Worm (Caenorhabditis elegans) whole organism, late embryonic: ENCODE measurements around the gene W07G4.1.

Source experiments
- C08G9.2 ChIP-seq: sonication (generic microtip); optimal IDR thresholded peaks from 2 replicates; lab custom pipeline; 2016; ENCODE audit warnings: mild to moderate bottlenecking, missing genetic modification characterization, moderate library complexity, missing compliant biosample characterization
- C38D4.7 ChIP-seq: fragments of 200-800 bp; sonication (Bioruptor generic); optimal IDR thresholded peaks from 2 replicates; lab custom pipeline; 2018; ENCODE audit warnings: mild to moderate bottlenecking, missing genetic modification characterization, moderate library complexity, missing compliant biosample characterization
- K09A11.1 ChIP-seq: sonication (generic microtip); optimal IDR thresholded peaks from 2 replicates; lab custom pipeline; 2017; ENCODE audit warnings: antibody characterized with exemption, mild to moderate bottlenecking, missing genetic modification characterization, missing compliant biosample characterization; ENCODE audit not compliant: insufficient read depth
- T23F11.4 ChIP-seq: fragments of 200-800 bp; sonication (Bioruptor generic); optimal IDR thresholded peaks from 2 replicates; lab custom pipeline; 2018; ENCODE audit warnings: mild to moderate bottlenecking, missing genetic modification characterization, missing compliant biosample characterization
- Y22D7AL.16 ChIP-seq: sonication (generic microtip); optimal IDR thresholded peaks from 2 replicates; lab custom pipeline; 2016; ENCODE audit warnings: missing genetic modification characterization, missing compliant biosample characterization
- ama-1 ChIP-seq: fragments of 150-350 bp; optimal IDR thresholded peaks from 2 replicates; lab custom pipeline; 2014
- ceh-14 ChIP-seq: sonication (generic microtip); optimal IDR thresholded peaks from 2 replicates; lab custom pipeline; 2016; ENCODE audit warnings: missing genotype, missing genetic modification characterization, missing compliant biosample characterization
- ceh-19 ChIP-seq: fragments of 200-800 bp; sonication (Bioruptor generic); optimal IDR thresholded peaks from 2 replicates; lab custom pipeline; 2018; ENCODE audit warnings: mild to moderate bottlenecking, missing genetic modification characterization, missing compliant biosample characterization
- ceh-2 ChIP-seq: sonication (generic microtip); optimal IDR thresholded peaks from 2 replicates; lab custom pipeline; 2016; ENCODE audit warnings: missing genotype, missing genetic modification characterization, missing compliant biosample characterization
- ceh-22 ChIP-seq: sonication (generic microtip); optimal IDR thresholded peaks from 2 replicates; lab custom pipeline; 2017; ENCODE audit warnings: missing biosample characterization, missing genetic modification characterization
- ceh-31 ChIP-seq: sonication (generic microtip); optimal IDR thresholded peaks from 2 replicates; lab custom pipeline; 2016; ENCODE audit warnings: missing genetic modification characterization, missing compliant biosample characterization
- ceh-45 ChIP-seq: fragments of 200-800 bp; sonication (Bioruptor generic); IDR thresholded peaks from 2 replicates; pipeline ENCODE4 v1.3.6; 2022; ENCODE audit warnings: missing genetic modification reagents, missing genetic modification characterization, missing compliant biosample characterization
- ceh-48 ChIP-seq: sonication (generic microtip); optimal IDR thresholded peaks from 2 replicates; lab custom pipeline; 2016; ENCODE audit warnings: missing genetic modification characterization, inconsistent platforms, missing compliant biosample characterization
- ceh-6 ChIP-seq: fragments of 200-800 bp; sonication (Bioruptor generic); optimal IDR thresholded peaks from 2 replicates; lab custom pipeline; 2018; ENCODE audit warnings: mild to moderate bottlenecking, missing genetic modification characterization, missing compliant biosample characterization
- ceh-9 ChIP-seq: sonication (generic microtip); optimal IDR thresholded peaks from 2 replicates; lab custom pipeline; 2016; ENCODE audit warnings: mild to moderate bottlenecking, missing genetic modification characterization, inconsistent platforms, missing compliant biosample characterization
- elt-2 ChIP-seq: sonication (generic microtip); optimal IDR thresholded peaks from 2 replicates; lab custom pipeline; 2016; ENCODE audit warnings: missing genetic modification reagents, missing genetic modification characterization, missing compliant biosample characterization
- fax-1 ChIP-seq: sonication (generic microtip); optimal IDR thresholded peaks from 2 replicates; lab custom pipeline; 2016; ENCODE audit warnings: missing genotype, missing genetic modification characterization, missing compliant biosample characterization
- fkh-6 ChIP-seq: sonication (generic microtip); optimal IDR thresholded peaks from 2 replicates; lab custom pipeline; 2016; ENCODE audit warnings: missing genetic modification characterization, missing compliant biosample characterization
- hlh-13 ChIP-seq: fragments of 200-800 bp; sonication (Bioruptor generic); optimal IDR thresholded peaks from 2 replicates; lab custom pipeline; 2018; ENCODE audit warnings: mild to moderate bottlenecking, missing genetic modification characterization, missing compliant biosample characterization
- hlh-15 ChIP-seq: sonication (generic microtip); optimal IDR thresholded peaks from 2 replicates; lab custom pipeline; 2016; ENCODE audit warnings: missing genetic modification characterization, missing compliant biosample characterization
- lin-11 ChIP-seq: fragments of 200-800 bp; sonication (Bioruptor generic); optimal IDR thresholded peaks from 2 replicates; lab custom pipeline; 2018; ENCODE audit warnings: mild to moderate bottlenecking, missing genetic modification characterization, missing compliant biosample characterization
- madf-2 ChIP-seq: sonication (generic microtip); optimal IDR thresholded peaks from 2 replicates; lab custom pipeline; 2017; ENCODE audit warnings: missing genetic modification characterization, missing compliant biosample characterization
- nhr-232 ChIP-seq: sonication (generic microtip); optimal IDR thresholded peaks from 2 replicates; lab custom pipeline; 2016; ENCODE audit warnings: missing genetic modification characterization, missing compliant biosample characterization
- odd-2 ChIP-seq: sonication (generic microtip); optimal IDR thresholded peaks from 2 replicates; lab custom pipeline; 2017; ENCODE audit warnings: antibody characterized with exemption, mild to moderate bottlenecking, missing genetic modification characterization, missing compliant biosample characterization
- pax-1 ChIP-seq: fragments of 150-350 bp; optimal IDR thresholded peaks from 2 replicates; lab custom pipeline; 2014; ENCODE audit warnings: missing biosample characterization, missing genetic modification characterization
- pha-2 ChIP-seq: sonication (generic microtip); optimal IDR thresholded peaks from 2 replicates; lab custom pipeline; 2017; ENCODE audit warnings: mild to moderate bottlenecking, missing genetic modification characterization, missing compliant biosample characterization
- pha-4 ChIP-seq: fragments of 150-350 bp; optimal IDR thresholded peaks from 2 replicates; lab custom pipeline; 2018; ENCODE audit warnings: missing biosample characterization, missing genetic modification reagents, missing genetic modification characterization
- pqm-1 ChIP-seq: sonication (generic microtip); optimal IDR thresholded peaks from 2 replicates; lab custom pipeline; 2016; ENCODE audit warnings: missing genetic modification characterization, missing compliant biosample characterization
- pros-1 ChIP-seq: fragments of 150-350 bp; optimal IDR thresholded peaks from 2 replicates; lab custom pipeline; 2014; ENCODE audit warnings: missing biosample characterization, missing genetic modification reagents, missing genetic modification characterization
- sox-4 ChIP-seq: sonication (generic microtip); optimal IDR thresholded peaks from 2 replicates; lab custom pipeline; 2017; ENCODE audit warnings: mild to moderate bottlenecking, missing genetic modification characterization, inconsistent platforms, missing compliant biosample characterization
- tbx-7 ChIP-seq: sonication (generic microtip); optimal IDR thresholded peaks from 2 replicates; lab custom pipeline; 2016; ENCODE audit warnings: missing genotype, missing genetic modification characterization, missing compliant biosample characterization
- unc-3 ChIP-seq, 2 experiments: fragments of 200-800 bp in 1 of 2; sonication (Bioruptor generic) in 1 of 2; sonication (generic microtip) in 1 of 2; conservative IDR thresholded peaks in 1 of 2; optimal IDR thresholded peaks in 1 of 2; 2 replicates each; pipeline versions ENCODE4 v1.3.6 to Lab custom; 2016 to 2022; ENCODE audit warnings: missing compliant biosample characterization in 2 of 2, missing genetic modification characterization in 2 of 2, missing genetic modification reagents in 1 of 2
- unc-42 ChIP-seq: sonication (generic microtip); optimal IDR thresholded peaks from 2 replicates; lab custom pipeline; 2016; ENCODE audit warnings: missing genotype, missing genetic modification characterization, missing compliant biosample characterization
- unc-55 ChIP-seq: sonication (generic microtip); optimal IDR thresholded peaks from 2 replicates; lab custom pipeline; 2017; ENCODE audit warnings: missing biosample characterization, missing genetic modification reagents, missing genetic modification characterization
- unc-86 ChIP-seq: sonication (generic microtip); optimal IDR thresholded peaks from 2 replicates; lab custom pipeline; 2016; ENCODE audit warnings: missing genetic modification characterization, missing compliant biosample characterization
- ztf-16 ChIP-seq: sonication (generic microtip); optimal IDR thresholded peaks from 2 replicates; lab custom pipeline; 2017; ENCODE audit warnings: missing genetic modification characterization, missing compliant biosample characterization

The W07G4.1 gene

DNA sequence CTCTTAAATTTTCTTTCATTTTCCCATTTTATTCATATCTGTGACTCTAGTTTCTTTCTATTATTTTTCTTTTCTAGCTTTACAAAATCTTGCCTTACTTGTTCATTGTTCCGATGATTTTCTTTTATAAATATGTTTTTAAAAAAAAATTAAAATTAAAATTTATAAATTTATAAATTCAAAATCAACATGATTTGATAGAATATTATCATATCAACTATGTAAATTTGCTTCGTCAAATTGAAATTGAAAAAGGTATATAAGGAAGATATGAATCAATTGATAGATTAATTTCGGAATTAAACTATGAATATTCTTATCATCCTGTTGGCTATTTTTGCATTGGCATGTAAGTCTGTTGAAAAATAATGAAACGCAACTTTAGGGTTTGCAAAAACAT, at the start of gene W07G4.1:
Gene W07G4.1, plus strand, starts transcription at position 301 of the 400 bp plus-strand sequence.
- TF ChIP-seq hlh-15 (tag; lab: Kevin White, UChicago) (no peak), ceh-45 (no peak), ceh-9 (tag; lab: Kevin White, UChicago) (no peak), hlh-13 (no peak), ceh-6 (GFP tag; lab: Kevin White, UChicago) (no peak), tbx-7 (tag; lab: Kevin White, UChicago) (no peak), ceh-14 (tag; lab: Kevin White, UChicago) (no peak), sox-4 (tag; lab: Kevin White, UChicago) (no peak), ceh-19 (GFP tag; lab: Kevin White, UChicago) (no peak), pha-4 (tag; lab: Kevin White, UChicago) (no peak)

DNA sequence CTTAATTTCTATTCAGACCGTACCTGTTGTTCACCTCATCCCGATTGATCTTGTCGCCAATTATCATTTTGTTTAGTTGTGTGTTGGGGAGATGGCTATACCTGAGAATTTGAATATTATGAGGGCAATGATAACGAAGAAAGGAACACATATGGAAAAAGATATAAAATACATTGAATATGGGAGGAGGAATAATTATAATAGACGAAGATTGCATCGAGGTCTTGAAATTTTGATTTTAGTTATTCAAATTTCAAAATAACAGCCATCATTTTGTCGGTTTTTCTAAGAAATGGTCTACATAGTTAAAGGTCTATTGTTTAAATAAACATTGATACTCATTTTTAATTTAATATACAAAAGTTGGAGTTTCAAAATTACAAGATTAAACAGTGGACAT, 46.3 kb upstream of the W07G4.1 start, which contains the start of gene shw-3:
Gene shw-3, minus strand, starts transcription at position 101 of the 400 bp plus-strand sequence.
- TF ChIP-seq elt-2 = no peak
- TF ChIP-seq ceh-48 (tag; lab: Kevin White, UChicago) = no peak
- no peak for TF ChIP-seq lin-11 (tag; lab: Kevin White, UChicago)
- TF ChIP-seq, all 69 proteins: peak for 0

DNA sequence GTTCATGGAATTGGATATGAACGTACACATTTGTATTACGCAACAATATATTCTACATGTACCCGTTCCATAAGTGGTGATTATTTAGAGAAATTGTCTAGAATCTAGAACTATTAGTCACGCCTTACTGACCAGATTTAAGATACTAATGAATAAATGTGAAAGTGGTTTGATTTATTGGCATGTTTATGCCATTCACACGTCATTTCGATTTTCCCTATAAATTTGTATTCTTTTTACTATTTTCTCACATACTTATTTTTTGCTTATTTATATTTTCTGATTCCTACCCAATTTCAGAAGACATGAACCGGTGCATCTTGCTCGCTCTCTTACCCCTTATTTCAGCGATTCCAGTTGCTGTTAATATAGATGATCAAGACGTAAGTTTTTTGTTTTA, 45.1 kb upstream of the W07G4.1 start, which contains the start of gene F15B9.8:
Gene F15B9.8, plus strand, starts transcription at position 301 of the 400 bp plus-strand sequence.
- no peak for TF ChIP-seq fax-1 (tag; lab: Kevin White, UChicago)

ce11 chrV:12992891-12993290, 40.4 kb upstream of the W07G4.1 start, which contains the start of the genes F15B9.11 and dsl-7:
TSS of gene F15B9.11 (minus strand) at chrV:12992895.
TSS of gene dsl-7 (plus strand) at chrV:12993150.
- TF ChIP-seq ceh-31 (tag; lab: Kevin White, UChicago) = no peak

DNA sequence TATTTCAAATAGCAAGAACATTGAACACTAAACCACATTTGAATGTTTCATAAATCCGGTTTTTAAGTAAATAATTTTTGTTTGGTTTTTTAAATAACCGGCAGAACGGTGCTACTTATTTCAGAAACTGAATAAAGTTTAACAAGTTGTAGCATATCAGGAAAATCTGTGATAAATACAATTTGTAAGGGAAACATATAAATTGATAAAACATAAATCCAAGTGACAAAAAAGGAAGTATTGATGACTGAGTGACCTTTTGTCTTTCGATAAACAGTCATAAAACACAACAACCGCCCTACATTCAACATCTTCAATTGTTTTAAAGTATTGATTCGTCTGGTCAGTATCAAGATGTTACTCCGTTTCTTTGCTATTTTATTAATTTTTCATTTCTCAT, 38.1 kb upstream of the W07G4.1 start, which contains the start of gene far-5:
Gene far-5, plus strand, starts transcription at position 301 of the 400 bp plus-strand sequence.
- TF ChIP-seq ztf-16 (tag; lab: Kevin White, UChicago) (no peak), T23F11.4 (no peak), C08G9.2 (tag; lab: Kevin White, UChicago) (no peak), unc-42 (tag; lab: Kevin White, UChicago) (no peak), nhr-232 (tag; lab: Kevin White, UChicago) (no peak), pqm-1 (no peak), ceh-2 (tag; lab: Kevin White, UChicago) (no peak), pax-1 (tag; lab: Kevin White, UChicago) (no peak), pros-1 (tag; lab: Kevin White, UChicago) (no peak), K09A11.1 (tag; lab: Kevin White, UChicago) (no peak), madf-2 (no peak), C38D4.7 (GFP tag; lab: Kevin White, UChicago) (no peak), sox-4 (tag; lab: Kevin White, UChicago) (no peak), unc-55 (no peak), fkh-6 (tag; lab: Kevin White, UChicago) (no peak), Y22D7AL.16 (tag; lab: Kevin White, UChicago) (no peak), ama-1 (lab: Kevin White, UChicago) (no peak)

DNA sequence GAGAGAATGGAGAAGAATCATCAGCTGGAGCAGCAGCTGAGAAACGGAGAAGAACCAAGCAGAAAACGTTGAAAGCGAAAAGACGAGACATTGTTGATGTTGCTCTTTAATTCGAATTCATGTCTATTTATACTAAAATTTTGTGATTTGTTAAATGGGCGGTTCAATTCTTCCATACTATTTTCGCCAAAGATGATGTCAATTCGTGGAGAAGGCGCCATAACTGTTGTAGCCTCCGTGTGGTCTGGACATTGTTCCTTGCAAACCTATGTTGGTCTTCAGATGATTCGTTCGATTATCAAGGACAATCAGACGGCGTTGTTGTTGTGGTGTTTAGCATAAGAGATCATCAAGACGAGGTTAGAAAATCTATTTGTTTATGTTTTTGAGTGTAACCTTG, 35.9 kb upstream of the W07G4.1 start, which contains the start of gene far-3:
Gene far-3, minus strand, starts transcription at position 101 of the 400 bp plus-strand sequence.
- TF ChIP-seq fkh-6 (tag; lab: Kevin White, UChicago) (no peak), pha-4 (tag; lab: Kevin White, UChicago) (no peak), ceh-45 (no peak), ceh-22 (tag; lab: Kevin White, UChicago) (no peak), madf-2 (no peak), unc-86 (tag; lab: Kevin White, UChicago) (no peak), hlh-13 (no peak), C08G9.2 (tag; lab: Kevin White, UChicago) (no peak), ceh-6 (GFP tag; lab: Kevin White, UChicago) (no peak), unc-3 (GFP tag; conservative IDR thresholded peaks at IDR 0.05; lab: Robert Waterston, UW) (no peak), unc-3 (tag; optimal IDR thresholded peaks at IDR 0.05; lab: Kevin White, UChicago) (no peak), odd-2 (tag; lab: Kevin White, UChicago) (no peak), tbx-7 (tag; lab: Kevin White, UChicago) (no peak), pha-2 (tag; lab: Kevin White, UChicago) (no peak), Y22D7AL.16 (tag; lab: Kevin White, UChicago) (no peak), elt-2 (no peak)
